Worm (Caenorhabditis elegans): ENCODE data around the gene C46H3.2.

- TF ChIP-seq ztf-6 (GFP tag; IDR thresholded peaks at IDR 0.05) (no peak), nhr-27 (tag; optimal IDR thresholded peaks at IDR 0.05) (no peak), ccch-3 (GFP tag; optimal IDR thresholded peaks at IDR 0.05) (no peak), rec-8 (tag; optimal IDR thresholded peaks at IDR 0.05) (no peak), madf-6 (GFP tag; IDR thresholded peaks at IDR 0.05) (no peak), pbrm-1 (GFP tag; IDR thresholded peaks at IDR 0.05) (no peak), aptf-3 (GFP tag; IDR thresholded peaks at IDR 0.05) (no peak), lin-26 (GFP tag; IDR thresholded peaks at IDR 0.05) (no peak), lin-35 (GFP tag; optimal IDR thresholded peaks at IDR 0.05) (no peak), madf-3 (GFP tag; IDR thresholded peaks at IDR 0.05) (no peak), unc-62 (GFP tag; optimal IDR thresholded peaks at IDR 0.05) (no peak), rcor-1 (GFP tag; IDR thresholded peaks at IDR 0.05) (no peak)
These were observed 27.9 kb downstream of the C46H3.2 start for ce11 chrX:1202638-1203037.

Measured in whole organism, young adult.